Fruit fly (Drosophila melanogaster): ENCODE measurements around the gene Agpat4.

dm6 chr3L:16364599-16364998 lies 16.8 kb downstream of the Agpat4 start, which contains the start of gene Cpr72Eb:
- TF ChIP-seq Hr96 (GFP tag; optimal IDR thresholded peaks at IDR 0.05) (no peak), CG11617 (GFP tag; optimal IDR thresholded peaks at IDR 0.05) (no peak)

Data from whole organism, adult.